Worm (Caenorhabditis elegans) whole organism, L4 larva: Measurements from ENCODE around the gene hex-1.

Source experiments
- F26F4.8 ChIP-seq: fragments of 200-800 bp; sonication (Bioruptor generic); conservative IDR thresholded peaks from 2 replicates; pipeline ENCODE4 v1.3.6; 2022; ENCODE audit warnings: missing genetic modification characterization, missing compliant biosample characterization
- T26A8.4 ChIP-seq: fragments of 200-800 bp; sonication (Bioruptor generic); IDR thresholded peaks from 2 replicates; pipeline ENCODE4 v1.3.6; 2022; ENCODE audit warnings: missing genetic modification characterization, missing compliant biosample characterization
- aha-1 ChIP-seq: fragments of 150-350 bp; peaks from one replicate; lab custom pipeline; 2014; ENCODE audit warnings: missing biosample characterization, missing genetic modification characterization
- ceh-32 ChIP-seq: sonication (generic microtip); optimal IDR thresholded peaks from 2 replicates; lab custom pipeline; 2016; ENCODE audit warnings: mild to moderate bottlenecking, missing genetic modification characterization, missing compliant biosample characterization; ENCODE audit not compliant: poor library complexity
- ces-1 ChIP-seq: fragments of 150-350 bp; sonication (generic microtip); optimal IDR thresholded peaks from 4 replicates; lab custom pipeline; 2014; ENCODE audit warnings: missing biosample characterization, missing genetic modification reagents, missing genetic modification characterization
- ctbp-1 ChIP-seq: fragments of 200-800 bp; sonication (Bioruptor generic); IDR thresholded peaks from 2 replicates; pipeline ENCODE4 v1.3.6; 2022; ENCODE audit warnings: missing genetic modification reagents, missing genetic modification characterization, missing compliant biosample characterization
- dmd-8 ChIP-seq: fragments of 200-800 bp; sonication (Bioruptor generic); IDR thresholded peaks from 2 replicates; pipeline ENCODE4 v1.3.6; 2022; ENCODE audit warnings: missing genetic modification characterization, missing compliant biosample characterization
- egl-27 ChIP-seq: sonication (generic microtip); optimal IDR thresholded peaks from 3 replicates; lab custom pipeline; 2017; ENCODE audit warnings: missing biosample characterization, missing genetic modification reagents, missing genetic modification characterization
- fkh-10 ChIP-seq: fragments of 150-350 bp; optimal IDR thresholded peaks from 2 replicates; lab custom pipeline; 2014; ENCODE audit warnings: missing biosample characterization, missing genetic modification reagents, missing genetic modification characterization
- fos-1 ChIP-seq: fragments of 150-350 bp; optimal IDR thresholded peaks from 2 replicates; lab custom pipeline; 2014; ENCODE audit warnings: missing biosample characterization, missing genetic modification characterization
- hif-1 ChIP-seq, 2 experiments: sonication (generic microtip); optimal IDR thresholded peaks; 2 replicates each; lab custom pipeline; 2016 to 2017; ENCODE audit warnings: missing compliant biosample characterization in 2 of 2, missing genetic modification characterization in 2 of 2, missing genetic modification reagents in 2 of 2, missing genotype in 2 of 2, mild to moderate bottlenecking in 1 of 2
- hlh-11 ChIP-seq: fragments of 200-800 bp; sonication (Bioruptor generic); optimal IDR thresholded peaks from 2 replicates; lab custom pipeline; 2018; ENCODE audit warnings: mild to moderate bottlenecking, missing genetic modification characterization, missing compliant biosample characterization
- hlh-30 ChIP-seq: sonication (generic microtip); optimal IDR thresholded peaks from 2 replicates; lab custom pipeline; 2017; ENCODE audit warnings: antibody characterized with exemption, mild to moderate bottlenecking, missing genetic modification characterization, missing compliant biosample characterization; ENCODE audit not compliant: insufficient read depth
- lin-38 ChIP-seq: fragments of 200-800 bp; sonication (Bioruptor generic); IDR thresholded peaks from 2 replicates; pipeline ENCODE4 v1.3.6; 2022; ENCODE audit warnings: missing genetic modification reagents, missing genetic modification characterization, missing compliant biosample characterization
- lin-39 ChIP-seq: fragments of 150-350 bp; optimal IDR thresholded peaks from 2 replicates; lab custom pipeline; 2014; ENCODE audit warnings: missing biosample characterization, missing genetic modification reagents, missing genetic modification characterization
- lir-3 ChIP-seq: sonication (generic microtip); optimal IDR thresholded peaks from 2 replicates; lab custom pipeline; 2016; ENCODE audit warnings: mild to moderate bottlenecking, missing genetic modification characterization, missing compliant biosample characterization
- madf-5 ChIP-seq, 2 experiments: fragments of 200-800 bp; sonication (Bioruptor generic); IDR thresholded peaks; 2 replicates each; pipeline ENCODE4 v1.3.6; 2022; ENCODE audit warnings: missing compliant biosample characterization in 2 of 2, missing genetic modification characterization in 2 of 2
- mdl-1 ChIP-seq, 2 experiments: fragments of 150-350 bp in 1 of 2; sonication (generic microtip) in 1 of 2; optimal IDR thresholded peaks; 2 replicates each; lab custom pipeline; 2014 to 2017; ENCODE audit warnings: missing biosample characterization in 2 of 2, missing genetic modification characterization in 2 of 2
- mxl-2 ChIP-seq: fragments of 200-800 bp; sonication (Bioruptor generic); conservative IDR thresholded peaks from 2 replicates; pipeline ENCODE4 v1.3.6; 2022; ENCODE audit warnings: missing genetic modification reagents, missing genetic modification characterization, missing compliant biosample characterization
- nhr-102 ChIP-seq: sonication (generic microtip); optimal IDR thresholded peaks from 2 replicates; lab custom pipeline; 2016; ENCODE audit warnings: mild to moderate bottlenecking, missing genetic modification characterization, moderate library complexity, missing compliant biosample characterization
- nhr-25 ChIP-seq: sonication (generic microtip); optimal IDR thresholded peaks from 2 replicates; lab custom pipeline; 2017; ENCODE audit warnings: missing genetic modification characterization, mild to moderate bottlenecking, missing compliant biosample characterization, antibody characterized with exemption, moderate library complexity, borderline replicate concordance; ENCODE audit not compliant: insufficient read depth
- nhr-28 ChIP-seq: fragments of 150-350 bp; optimal IDR thresholded peaks from 2 replicates; lab custom pipeline; 2014; ENCODE audit warnings: missing biosample characterization, missing genetic modification characterization
- nhr-76 ChIP-seq: fragments of 150-350 bp; optimal IDR thresholded peaks from 2 replicates; lab custom pipeline; 2014; ENCODE audit warnings: missing biosample characterization, missing genetic modification characterization
- pha-4 ChIP-seq, 2 experiments: fragments of 150-350 bp in 1 of 2; fragments of 200-800 bp in 1 of 2; sonication (Bioruptor generic) in 1 of 2; IDR thresholded peaks in 1 of 2; optimal IDR thresholded peaks in 1 of 2; 2 replicates each; pipeline versions ENCODE4 v1.3.6 to Lab custom; 2014 to 2022; ENCODE audit warnings: missing genetic modification characterization in 2 of 2, missing genetic modification reagents in 2 of 2, missing biosample characterization in 1 of 2, missing compliant biosample characterization in 1 of 2
- php-3 ChIP-seq: fragments of 200-800 bp; sonication (Bioruptor generic); IDR thresholded peaks from 2 replicates; pipeline ENCODE4 v1.3.6; 2022; ENCODE audit warnings: missing genetic modification reagents, missing genetic modification characterization, missing compliant biosample characterization
- rbr-2 ChIP-seq: sonication (generic microtip); optimal IDR thresholded peaks from 2 replicates; lab custom pipeline; 2016; ENCODE audit warnings: missing genotype, missing genetic modification characterization, missing compliant biosample characterization
- sdz-12 ChIP-seq: fragments of 200-800 bp; sonication (Bioruptor generic); optimal IDR thresholded peaks from 2 replicates; lab custom pipeline; 2018; ENCODE audit warnings: mild to moderate bottlenecking, missing genetic modification characterization, missing compliant biosample characterization
- snpc-1.2 ChIP-seq: fragments of 200-800 bp; sonication (Bioruptor generic); IDR thresholded peaks from 2 replicates; pipeline ENCODE4 v1.3.6; 2022; ENCODE audit warnings: missing genetic modification reagents, missing genetic modification characterization, missing compliant biosample characterization
- snpc-4 ChIP-seq: fragments of 150-350 bp; optimal IDR thresholded peaks from 2 replicates; lab custom pipeline; 2014; ENCODE audit warnings: missing biosample characterization, missing genetic modification characterization
- spr-3 ChIP-seq: fragments of 200-800 bp; sonication (Bioruptor generic); optimal IDR thresholded peaks from 2 replicates; lab custom pipeline; 2018; ENCODE audit warnings: mild to moderate bottlenecking, missing genetic modification characterization, missing compliant biosample characterization
- unc-62 ChIP-seq, 3 experiments: fragments of 150-350 bp in 1 of 3; sonication (generic microtip); optimal IDR thresholded peaks in 2 of 3; peaks in 1 of 3; 1 replicate in 1 of 3; 2 replicates in 2 of 3; lab custom pipeline; 2014 to 2017; ENCODE audit warnings: missing biosample characterization in 3 of 3, missing genetic modification characterization in 3 of 3, missing genetic modification reagents in 3 of 3, missing genotype in 1 of 3
- vab-7 ChIP-seq: fragments of 200-800 bp; sonication (Bioruptor generic); IDR thresholded peaks from 2 replicates; pipeline ENCODE4 v1.3.6; 2022; ENCODE audit warnings: missing genetic modification reagents, missing genetic modification characterization, missing compliant biosample characterization
- zip-2 ChIP-seq: fragments of 150-350 bp; optimal IDR thresholded peaks from 2 replicates; lab custom pipeline; 2014; ENCODE audit warnings: missing biosample characterization, missing genetic modification characterization
- ztf-11 ChIP-seq: fragments of 150-350 bp; optimal IDR thresholded peaks from 2 replicates; lab custom pipeline; 2014; ENCODE audit warnings: missing biosample characterization, missing genetic modification characterization
- ztf-7 ChIP-seq: fragments of 150-350 bp; optimal IDR thresholded peaks from 2 replicates; lab custom pipeline; 2014; ENCODE audit warnings: missing biosample characterization, missing genetic modification characterization

hex-1 gene

DNA sequence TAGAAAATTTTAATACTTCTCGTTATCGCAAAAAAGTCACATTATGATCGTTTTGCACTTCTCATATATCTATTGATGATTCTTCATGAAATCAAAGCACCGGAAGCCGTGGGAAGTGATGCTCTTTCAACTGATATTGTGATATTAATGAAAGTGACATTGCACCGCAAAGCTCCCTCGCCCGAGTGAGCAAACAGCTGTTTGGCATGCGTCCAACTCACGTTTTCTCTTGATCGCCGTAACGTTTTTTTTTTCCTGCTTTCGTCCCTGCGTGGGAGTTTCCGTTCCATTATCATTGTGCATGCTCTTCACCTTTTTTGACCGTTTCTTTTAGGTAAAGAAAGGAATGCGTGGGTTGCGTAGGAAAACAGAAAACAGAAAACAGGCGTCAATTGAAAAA lies 32.1 kb upstream of the hex-1 start:
- TF ChIP-seq sdz-12 (GFP tag; lab: Kevin White, UChicago) (no peak), F26F4.8 (GFP tag; lab: Robert Waterston, UW) (no peak), lin-38 (GFP tag; lab: Robert Waterston, UW) (no peak), ztf-7 (tag; lab: Kevin White, UChicago) (no peak), hlh-11 (tag; lab: Kevin White, UChicago) (peak; percentile 37), nhr-28 (no peak), mdl-1 (tag; optimal IDR thresholded peaks at IDR 0.05; lab: Kevin White, UChicago) (no peak), nhr-25 (tag; lab: Kevin White, UChicago) (no peak)

DNA sequence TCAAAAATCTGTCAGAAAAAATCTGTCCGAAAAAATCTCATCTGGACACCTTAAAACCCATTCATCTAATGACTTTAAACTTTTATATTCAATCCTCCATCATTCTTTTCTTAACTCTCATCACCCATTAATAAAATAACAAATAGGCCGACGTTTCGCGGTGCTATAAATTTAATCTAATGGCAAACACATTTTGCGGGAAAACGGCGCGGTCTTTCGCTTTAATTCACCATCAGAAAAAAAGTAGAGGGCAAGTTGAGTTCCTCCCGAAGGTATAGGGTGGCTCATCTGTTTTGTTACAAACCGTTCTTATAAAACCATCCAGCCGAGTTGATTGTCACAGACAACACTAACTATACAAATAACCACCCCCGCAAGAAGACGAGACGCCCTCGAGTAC lies 30.2 kb upstream of the hex-1 start:
- TF ChIP-seq snpc-1.2 (GFP tag; lab: Robert Waterston, UW) (no peak), ztf-11 (tag; lab: Kevin White, UChicago) (no peak), nhr-102 (tag; lab: Kevin White, UChicago) (no peak), nhr-28 (no peak)

DNA sequence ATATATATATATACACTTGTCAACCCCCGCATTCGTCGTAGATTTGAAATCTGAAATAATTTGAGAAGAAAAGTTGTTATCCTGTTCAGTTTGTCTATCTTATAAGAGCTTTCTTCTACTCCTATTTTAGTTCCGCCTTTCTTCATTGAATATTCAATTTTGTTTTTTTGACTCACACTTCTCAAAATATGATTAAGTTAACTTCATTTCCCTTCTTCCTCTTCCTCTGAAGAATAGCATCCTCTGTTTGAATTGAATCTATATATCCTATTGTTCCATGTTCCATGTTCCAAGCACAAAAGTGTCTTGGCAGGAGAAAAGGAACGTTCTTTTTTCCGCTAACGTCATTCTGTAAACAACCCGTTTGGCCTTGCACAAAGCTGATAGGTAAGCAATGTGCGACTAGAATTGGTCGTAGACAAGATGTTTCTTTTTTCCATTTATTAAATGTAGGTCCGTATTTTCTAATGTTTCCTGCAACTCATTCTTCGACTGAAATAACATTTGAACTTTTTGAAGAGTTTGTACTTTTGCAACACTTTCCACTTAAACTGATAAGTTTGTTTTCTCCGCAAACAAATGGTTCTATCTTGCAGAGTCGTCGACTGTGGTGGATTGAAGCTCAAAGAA lies 28.9 kb upstream of the hex-1 start, which contains the start of gene gap-1:
Gene gap-1 (plus strand): TSS at position 580 of the 630 bp plus-strand sequence.
- TF ChIP-seq spr-3 (GFP tag; lab: Kevin White, UChicago) (no peak), snpc-4 (tag; lab: Kevin White, UChicago) (no peak), hlh-11 (tag; lab: Kevin White, UChicago) (no peak), pha-4 (GFP tag; IDR thresholded peaks at IDR 0.05; lab: Robert Waterston, UW) (no peak), pha-4 (tag; optimal IDR thresholded peaks at IDR 0.05; lab: Kevin White, UChicago) (no peak), zip-2 (no peak), aha-1 (tag; lab: Kevin White, UChicago) (no peak), ces-1 (peak; percentile 92), fos-1 (no peak), mdl-1 (tag; optimal IDR thresholded peaks at IDR 0.05; lab: Kevin White, UChicago) (no peak), egl-27 (no peak), ctbp-1 (no peak), T26A8.4 (GFP tag; lab: Robert Waterston, UW) (no peak), dmd-8 (GFP tag; lab: Robert Waterston, UW) (no peak), unc-62 (GFP tag; optimal IDR thresholded peaks at IDR 0.05 in 1 of 2; lab: Kevin White, UChicago) (peak in 1 of 2 experiments; percentile 64), unc-62 (tag; optimal IDR thresholded peaks at IDR 0.05; lab: Kevin White, UChicago) (no peak), fkh-10 (peak; percentile 88), nhr-76 (tag; lab: Kevin White, UChicago) (no peak), nhr-28 (no peak), nhr-102 (tag; lab: Kevin White, UChicago) (no peak), php-3 (GFP tag; lab: Robert Waterston, UW) (no peak), lir-3 (tag; lab: Kevin White, UChicago) (no peak), lin-39 (no peak), hif-1 (tag; optimal IDR thresholded peaks at IDR 0.05; lab: Kevin White, UChicago) (no peak), ceh-32 (tag; lab: Kevin White, UChicago) (peak; percentile 38), hlh-30 (tag; lab: Kevin White, UChicago) (no peak), madf-5 (GFP tag; IDR thresholded peaks at IDR 0.05; lab: Robert Waterston, UW) (no peak), rbr-2 (tag; lab: Kevin White, UChicago) (peak; percentile 24)

- TF ChIP-seq vab-7 (GFP tag; lab: Robert Waterston, UW) (no peak), mxl-2 (GFP tag; lab: Robert Waterston, UW) (no peak)
These were observed 23.5 kb upstream of the hex-1 start for ce11 chrX:2197444-2197843.
